Worm (Caenorhabditis elegans): ENCODE results near the gene srh-19.
A peak's percentile ranks its signal among the peaks of the same experiment; 100 is the strongest.

- no peak for TF ChIP-seq ztf-11 (tag; optimal IDR thresholded peaks at IDR 0.05)
- no peak for TF ChIP-seq ZK546.5 (tag; optimal IDR thresholded peaks at IDR 0.05)
- TF ChIP-seq nhr-76 (tag; optimal IDR thresholded peaks at IDR 0.05), result no peak
- TF ChIP-seq nhr-43 (tag; optimal IDR thresholded peaks at IDR 0.05; ENCODE audit: poor library complexity, severe bottlenecking), result peak; percentile 74
- TF ChIP-seq ceh-28 (tag; optimal IDR thresholded peaks at IDR 0.05), result peak; percentile 82
Measured at ce11 chrX:1454385-1454784, 41.4 kb downstream of the srh-19 start.

All from whole organism, L3 larva.